Fruit fly (Drosophila melanogaster) whole organism, embryonic: Measurements from ENCODE around the gene HUWE1.

Source experiments
- Antp ChIP-seq: fragments of 200-800 bp; sonication (Bioruptor generic); optimal IDR thresholded peaks from 3 replicates; lab custom pipeline; 2016; ENCODE audit warnings: missing biosample characterization, missing genetic modification characterization
- BtbVII ChIP-seq: fragments of 200-800 bp; sonication (Bioruptor generic); optimal IDR thresholded peaks from 3 replicates; lab custom pipeline; 2017; ENCODE audit warnings: missing biosample characterization, mild to moderate bottlenecking, missing genetic modification characterization
- CG10366 ChIP-seq: fragments of 200-800 bp; sonication (Bioruptor generic); IDR thresholded peaks from 2 replicates; pipeline ENCODE4 v1.3.6; 2022; ENCODE audit warnings: missing biosample characterization, missing genetic modification characterization
- CG10543 ChIP-seq: fragments of 200-800 bp; sonication (Bioruptor generic); optimal IDR thresholded peaks from 3 replicates; lab custom pipeline; 2017; ENCODE audit warnings: missing biosample characterization, mild to moderate bottlenecking, missing genetic modification characterization, moderate library complexity
- CG12071 ChIP-seq: fragments of 200-800 bp; sonication (Bioruptor generic); optimal IDR thresholded peaks from 3 replicates; lab custom pipeline; 2018; ENCODE audit warnings: missing biosample characterization, mild to moderate bottlenecking, missing genetic modification characterization
- CG12236 ChIP-seq: fragments of 200-800 bp; sonication (Bioruptor generic); optimal IDR thresholded peaks from 2 replicates; lab custom pipeline; 2016; ENCODE audit warnings: missing biosample characterization, missing genetic modification characterization
- CG13894 ChIP-seq: fragments of 200-800 bp; sonication (Bioruptor generic); optimal IDR thresholded peaks from 3 replicates; lab custom pipeline; 2018; ENCODE audit warnings: missing biosample characterization, mild to moderate bottlenecking, missing genetic modification characterization, moderate library complexity
- CG14965 ChIP-seq: fragments of 200-800 bp; sonication (Bioruptor generic); optimal IDR thresholded peaks from 2 replicates; lab custom pipeline; 2016; ENCODE audit warnings: missing biosample characterization, missing genetic modification characterization, borderline replicate concordance
- CG15601 ChIP-seq: fragments of 200-800 bp; sonication (Bioruptor generic); optimal IDR thresholded peaks from 3 replicates; lab custom pipeline; 2019; ENCODE audit warnings: missing biosample characterization, mild to moderate bottlenecking, missing genetic modification characterization, moderate library complexity
- CG16863 ChIP-seq: fragments of 200-800 bp; sonication (Bioruptor generic); optimal IDR thresholded peaks from 3 replicates; lab custom pipeline; 2016; ENCODE audit warnings: missing biosample characterization, missing genetic modification characterization
- CG2199 ChIP-seq: fragments of 200-800 bp; sonication (Bioruptor generic); IDR thresholded peaks from 3 replicates; pipeline ENCODE4 v1.3.6; 2022; ENCODE audit warnings: missing biosample characterization, missing genetic modification characterization
- CG30403 ChIP-seq: fragments of 200-800 bp; sonication (Bioruptor generic); optimal IDR thresholded peaks from 3 replicates; lab custom pipeline; 2016; ENCODE audit warnings: missing biosample characterization, missing genetic modification characterization
- CG3065 ChIP-seq: fragments of 200-800 bp; sonication (Bioruptor generic); optimal IDR thresholded peaks from 2 replicates; lab custom pipeline; 2016; ENCODE audit warnings: missing biosample characterization, missing genetic modification characterization
- CG34422 ChIP-seq: fragments of 200-800 bp; sonication (Bioruptor generic); IDR thresholded peaks from 3 replicates; pipeline ENCODE4 v1.3.6; 2022; ENCODE audit warnings: missing biosample characterization, missing genetic modification characterization
- CG4360 ChIP-seq: fragments of 200-800 bp; sonication (Bioruptor generic); IDR thresholded peaks from 2 replicates; pipeline ENCODE4 v1.3.6; 2022; ENCODE audit warnings: missing biosample characterization, missing genetic modification characterization
- CG4820 ChIP-seq: fragments of 200-800 bp; sonication (Bioruptor generic); optimal IDR thresholded peaks from 3 replicates; lab custom pipeline; 2016; ENCODE audit warnings: missing biosample characterization, missing genetic modification characterization
- CG6683 ChIP-seq: fragments of 200-800 bp; sonication (Bioruptor generic); optimal IDR thresholded peaks from 2 replicates; lab custom pipeline; 2017; ENCODE audit warnings: missing biosample characterization, mild to moderate bottlenecking, missing genetic modification characterization, missing genetic modification reagents
- CG8944 ChIP-seq: fragments of 200-800 bp; sonication (Bioruptor generic); optimal IDR thresholded peaks from 3 replicates; lab custom pipeline; 2016; ENCODE audit warnings: missing biosample characterization, missing genetic modification characterization
- CG9727 ChIP-seq: fragments of 200-800 bp; sonication (Bioruptor generic); optimal IDR thresholded peaks from 3 replicates; lab custom pipeline; 2017; ENCODE audit warnings: missing biosample characterization, mild to moderate bottlenecking, missing genetic modification characterization
- CG9876 ChIP-seq: fragments of 200-800 bp; sonication (Bioruptor generic); optimal IDR thresholded peaks from 2 replicates; lab custom pipeline; 2016; ENCODE audit warnings: missing biosample characterization, missing genetic modification characterization
- CG9932 ChIP-seq: fragments of 200-800 bp; sonication (Bioruptor generic); IDR thresholded peaks from 2 replicates; pipeline ENCODE4 v1.3.6; 2022; ENCODE audit warnings: missing biosample characterization, missing genetic modification characterization
- Camta ChIP-seq: fragments of 200-800 bp; sonication (Bioruptor generic); optimal IDR thresholded peaks from 2 replicates; lab custom pipeline; 2016; ENCODE audit warnings: missing biosample characterization, missing genetic modification characterization
- Dad ChIP-seq: fragments of 200-800 bp; sonication (Bioruptor generic); optimal IDR thresholded peaks from 3 replicates; lab custom pipeline; 2016; ENCODE audit warnings: missing biosample characterization, missing genetic modification characterization
- Dbx ChIP-seq: fragments of 200-800 bp; sonication (Bioruptor generic); IDR thresholded peaks from 3 replicates; pipeline ENCODE4 v1.3.6; 2022; ENCODE audit warnings: missing biosample characterization, missing genetic modification characterization
- Dfd ChIP-seq, 2 experiments: fragments of >200 bp; optimal IDR thresholded peaks; 2 replicates each; lab custom pipeline; 2017; ENCODE audit warnings: missing biosample characterization in 2 of 2, missing genetic modification characterization in 2 of 2
- HLH54F ChIP-seq: fragments of 200-800 bp; sonication (Bioruptor generic); optimal IDR thresholded peaks from 3 replicates; lab custom pipeline; 2016; ENCODE audit warnings: missing biosample characterization, missing genetic modification characterization
- Hmx ChIP-seq: fragments of 200-800 bp; sonication (Bioruptor generic); optimal IDR thresholded peaks from 2 replicates; lab custom pipeline; 2016; ENCODE audit warnings: missing biosample characterization, missing genetic modification characterization
- Hr39 ChIP-seq: fragments of >200 bp; optimal IDR thresholded peaks from 2 replicates; lab custom pipeline; 2017
- Jarid2 ChIP-seq: fragments of 200-800 bp; sonication (Bioruptor generic); optimal IDR thresholded peaks from 3 replicates; lab custom pipeline; 2017; ENCODE audit warnings: mild to moderate bottlenecking, missing biosample characterization, missing genetic modification reagents, missing genetic modification characterization
- Mrtf ChIP-seq: fragments of 200-800 bp; sonication (Bioruptor generic); IDR thresholded peaks from 3 replicates; pipeline ENCODE4 v1.3.6; 2022; ENCODE audit warnings: missing biosample characterization, missing genetic modification characterization
- NC2β ChIP-seq: fragments of 200-800 bp; sonication (Bioruptor generic); optimal IDR thresholded peaks from 2 replicates; lab custom pipeline; 2016; ENCODE audit warnings: missing biosample characterization, missing genetic modification characterization
- Nf-YB ChIP-seq: fragments of 200-800 bp; sonication (Bioruptor generic); optimal IDR thresholded peaks from 3 replicates; lab custom pipeline; 2019; ENCODE audit warnings: missing biosample characterization, mild to moderate bottlenecking, missing genetic modification characterization, moderate library complexity
- al ChIP-seq: fragments of 200-800 bp; sonication (Bioruptor generic); IDR thresholded peaks from 2 replicates; pipeline ENCODE4 v1.3.6; 2022; ENCODE audit warnings: missing biosample characterization, missing genetic modification characterization
- cato ChIP-seq: fragments of 200-800 bp; sonication (Bioruptor generic); optimal IDR thresholded peaks from 2 replicates; lab custom pipeline; 2016; ENCODE audit warnings: missing biosample characterization, missing genetic modification characterization, borderline replicate concordance
- chinmo ChIP-seq: fragments of 200-800 bp; sonication (Bioruptor generic); IDR thresholded peaks from 4 replicates; pipeline ENCODE4 v1.3.6; 2022; ENCODE audit warnings: missing biosample characterization, missing genetic modification characterization; ENCODE audit not compliant: partially characterized antibody
- crc ChIP-seq: fragments of 200-800 bp; sonication (Bioruptor generic); optimal IDR thresholded peaks from 2 replicates; lab custom pipeline; 2016; ENCODE audit warnings: missing biosample characterization, missing genetic modification characterization
- disco-r ChIP-seq: fragments of 200-800 bp; sonication (Bioruptor generic); optimal IDR thresholded peaks from 2 replicates; lab custom pipeline; 2016; ENCODE audit warnings: missing biosample characterization, missing genetic modification characterization
- fd64A ChIP-seq: fragments of 200-800 bp; sonication (Bioruptor generic); optimal IDR thresholded peaks from 3 replicates; lab custom pipeline; 2018; ENCODE audit warnings: missing biosample characterization, mild to moderate bottlenecking, missing genetic modification characterization
- ftz-f1 ChIP-seq: fragments of 200-800 bp; sonication (Bioruptor generic); optimal IDR thresholded peaks from 2 replicates; lab custom pipeline; 2016; ENCODE audit warnings: missing biosample characterization, missing genetic modification characterization
- gcm ChIP-seq: fragments of 200-800 bp; sonication (Bioruptor generic); optimal IDR thresholded peaks from 2 replicates; lab custom pipeline; 2019; ENCODE audit warnings: missing biosample characterization, mild to moderate bottlenecking, missing genetic modification characterization, moderate library complexity
- h ChIP-seq: fragments of >200 bp; optimal IDR thresholded peaks from 2 replicates; lab custom pipeline; 2017
- lola ChIP-seq, 3 experiments: fragments of >200 bp in 2 of 3; fragments of 200-800 bp in 1 of 3; sonication (Bioruptor generic) in 1 of 3; optimal IDR thresholded peaks; 2 replicates each; lab custom pipeline; 2017 to 2019; ENCODE audit warnings: missing biosample characterization in 3 of 3, missing genetic modification characterization in 3 of 3, mild to moderate bottlenecking in 1 of 3, moderate library complexity in 1 of 3
- pb ChIP-seq: fragments of 200-800 bp; sonication (Bioruptor generic); optimal IDR thresholded peaks from 3 replicates; lab custom pipeline; 2016; ENCODE audit warnings: missing biosample characterization, missing genetic modification characterization
- prd ChIP-seq, 3 experiments: fragments of >200 bp in 2 of 3; fragments of 200-800 bp in 1 of 3; sonication (Bioruptor generic) in 1 of 3; optimal IDR thresholded peaks in 2 of 3; IDR thresholded peaks in 1 of 3; 2 replicates in 2 of 3; 3 replicates in 1 of 3; pipeline versions ENCODE4 v1.3.6 to Lab custom; 2017 to 2022; ENCODE audit warnings: missing biosample characterization in 1 of 3, missing genetic modification characterization in 1 of 3
- rib ChIP-seq: fragments of 200-800 bp; sonication (Bioruptor generic); IDR thresholded peaks from 2 replicates; pipeline ENCODE4 v1.3.6; 2022; ENCODE audit warnings: missing biosample characterization, missing genetic modification characterization
- sens-2 ChIP-seq: fragments of 200-800 bp; sonication (Bioruptor generic); IDR thresholded peaks from 2 replicates; pipeline ENCODE4 v1.3.6; 2022; ENCODE audit warnings: missing biosample characterization, missing genetic modification characterization
- slou ChIP-seq: fragments of 200-800 bp; sonication (Bioruptor generic); optimal IDR thresholded peaks from 3 replicates; lab custom pipeline; 2016; ENCODE audit warnings: missing biosample characterization, missing genetic modification characterization
- tna ChIP-seq: fragments of 200-800 bp; sonication (Bioruptor generic); IDR thresholded peaks from 2 replicates; pipeline ENCODE4 v1.3.6; 2022; ENCODE audit warnings: missing biosample characterization, missing genetic modification characterization; ENCODE audit not compliant: partially characterized antibody
- trem ChIP-seq: fragments of 200-800 bp; optimal IDR thresholded peaks from 3 replicates; lab custom pipeline; 2019; ENCODE audit warnings: missing biosample characterization, mild to moderate bottlenecking, missing genetic modification characterization, moderate library complexity
- zfh2 ChIP-seq: fragments of 200-800 bp; sonication (Bioruptor generic); optimal IDR thresholded peaks from 2 replicates; lab custom pipeline; 2016; ENCODE audit warnings: missing biosample characterization, missing genetic modification characterization

HUWE1 gene

DNA sequence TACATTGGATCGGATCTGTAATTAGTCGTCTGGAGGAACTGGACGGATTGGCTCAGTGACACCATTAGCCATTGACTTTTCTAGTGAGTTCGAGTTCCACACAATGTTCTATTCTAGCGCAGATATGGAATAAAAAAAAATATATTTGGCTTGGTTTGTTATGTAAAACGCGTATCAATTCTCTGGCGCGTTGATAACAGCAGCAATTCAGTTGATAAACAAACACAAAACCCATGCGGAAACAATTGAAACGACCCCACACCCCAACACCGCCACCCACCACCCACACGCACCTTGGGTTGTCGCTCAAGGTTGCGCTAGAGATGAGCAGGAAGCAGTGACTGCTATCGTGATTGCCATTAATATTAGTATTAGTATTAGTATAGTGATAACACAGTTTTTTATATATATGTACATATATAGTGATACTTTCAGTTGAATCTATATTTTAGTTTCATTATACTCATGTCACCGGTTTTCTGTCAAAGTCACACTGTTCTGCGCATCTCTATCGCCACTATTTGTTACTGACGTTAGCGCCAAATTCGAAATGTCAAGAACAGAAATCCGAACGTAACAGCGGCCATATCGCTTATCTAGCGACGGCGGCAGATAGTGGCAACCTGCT, 14.7 kb upstream of the HUWE1 start (continued):
- TF ChIP-seq HLH54F (peak; percentile 45), Antp (GFP tag; lab: Kevin White, UChicago) (peak; percentile 16), Nf-YB (peak; percentile 56), h (lab: Kevin White, UChicago) (no peak), CG13894 (tag; lab: Kevin White, UChicago) (peak; percentile 96), trem (tag; lab: Kevin White, UChicago) (peak; percentile 80), CG9876 (GFP tag; lab: Kevin White, UChicago) (no peak), crc (GFP tag; lab: Kevin White, UChicago) (no peak), CG8944 (peak; percentile 14), CG30403 (GFP tag; lab: Kevin White, UChicago) (peak; percentile 95), CG34422 (peak; percentile 96), NC2β (GFP tag; lab: Kevin White, UChicago) (no peak), CG4360 (GFP tag; lab: Robert Waterston, UW) (no peak; the same call in 1 of the 2 replicates), sens-2 (GFP tag; lab: Robert Waterston, UW) (peak; percentile 89), Dad (peak; percentile 53), disco-r (GFP tag; lab: Kevin White, UChicago) (peak; percentile 9), CG12071 (GFP tag; lab: Kevin White, UChicago) (peak; percentile 89), BtbVII (GFP tag; lab: Kevin White, UChicago) (peak; percentile 94), ftz-f1 (GFP tag; lab: Kevin White, UChicago) (peak; percentile 99), CG9727 (GFP tag; lab: Kevin White, UChicago) (peak; percentile 92), tna (GFP tag; lab: Robert Waterston, UW) (no peak), Hr39 (lab: Kevin White, UChicago) (no peak), zfh2 (GFP tag; lab: Kevin White, UChicago) (peak; percentile 77), Dfd (GFP tag; optimal IDR thresholded peaks at IDR 0.05; lab: Kevin White, UChicago) (no peak), Jarid2 (GFP tag; lab: Kevin White, UChicago) (peak; percentile 68), gcm (GFP tag; lab: Kevin White, UChicago) (peak; percentile 85), CG9932 (GFP tag; lab: Robert Waterston, UW) (peak; percentile 97), CG14965 (GFP tag; lab: Kevin White, UChicago) (no peak), Hmx (GFP tag; lab: Kevin White, UChicago) (peak; percentile 57), CG12236 (GFP tag; lab: Kevin White, UChicago) (no peak), CG6683 (GFP tag; lab: Kevin White, UChicago) (peak; percentile 84), prd (optimal IDR thresholded peaks at IDR 0.05; lab: Kevin White, UChicago) (no peak), prd (GFP tag; IDR thresholded peaks at IDR 0.05; lab: Robert Waterston, UW) (peak; percentile 97), CG10366 (GFP tag; lab: Robert Waterston, UW) (peak; percentile 92), al (GFP tag; lab: Robert Waterston, UW) (peak; percentile 94), slou (GFP tag; lab: Kevin White, UChicago) (peak; percentile 88), CG10543 (peak; percentile 97), chinmo (GFP tag; lab: Robert Waterston, UW) (0 out of 4 replicates have a peak, but pooled peaks have one; percentile 39), fd64A (peak; percentile 29), cato (GFP tag; lab: Kevin White, UChicago) (peak; percentile 78), lola (GFP tag; optimal IDR thresholded peaks at IDR 0.05; lab: Kevin White, UChicago) (peak in 1 of 3 experiments; percentile 78), Dbx (GFP tag; lab: Robert Waterston, UW) (peak; percentile 97), pb (GFP tag; lab: Kevin White, UChicago) (no peak), CG2199 (GFP tag; lab: Robert Waterston, UW) (peak; percentile 65; the same call in 2 of the 3 replicates), CG15601 (peak; percentile 96), CG4820 (GFP tag; lab: Kevin White, UChicago) (peak; percentile 89), rib (GFP tag; lab: Robert Waterston, UW) (peak; percentile 93), Camta (no peak), CG16863 (GFP tag; lab: Kevin White, UChicago) (no peak), CG3065 (peak; percentile 10), Mrtf (GFP tag; lab: Robert Waterston, UW) (peak; percentile 91)
